Worm (Caenorhabditis elegans) whole organism, L2 larva: Measurements from ENCODE around the gene C49C8.5.

ENCODE experiments used
- C34F6.9 ChIP-seq: fragments of 150-350 bp; optimal IDR thresholded peaks from 2 replicates; lab custom pipeline; 2014; ENCODE audit warnings: missing biosample characterization, missing genetic modification characterization
- F13H6.1 ChIP-seq: sonication (generic microtip); optimal IDR thresholded peaks from 2 replicates; lab custom pipeline; 2016; ENCODE audit warnings: missing genetic modification characterization, missing compliant biosample characterization
- R02D3.7 ChIP-seq: fragments of 150-350 bp; optimal IDR thresholded peaks from 2 replicates; lab custom pipeline; 2014; ENCODE audit warnings: missing biosample characterization, missing genetic modification characterization
- Y55F3AM.14 ChIP-seq: fragments of 200-800 bp; sonication (Bioruptor generic); optimal IDR thresholded peaks from 2 replicates; lab custom pipeline; 2018; ENCODE audit warnings: mild to moderate bottlenecking, missing genetic modification characterization, missing compliant biosample characterization
- ZK546.5 ChIP-seq: sonication (generic microtip); optimal IDR thresholded peaks from 2 replicates; lab custom pipeline; 2017; ENCODE audit warnings: missing biosample characterization, missing genetic modification characterization
- alr-1 ChIP-seq: fragments of 150-350 bp; optimal IDR thresholded peaks from 2 replicates; lab custom pipeline; 2014; ENCODE audit warnings: missing biosample characterization, missing genetic modification characterization
- aly-2 ChIP-seq: fragments of 150-350 bp; optimal IDR thresholded peaks from 2 replicates; lab custom pipeline; 2014; ENCODE audit warnings: missing biosample characterization, missing genetic modification characterization
- ama-1 ChIP-seq: fragments of 150-350 bp; optimal IDR thresholded peaks from 2 replicates; lab custom pipeline; 2018; ENCODE audit warnings: inconsistent platforms
- blmp-1 ChIP-seq: sonication (generic microtip); optimal IDR thresholded peaks from 2 replicates; lab custom pipeline; 2017; ENCODE audit warnings: missing genetic modification characterization, mild to moderate bottlenecking, missing compliant biosample characterization, antibody characterized with exemption, moderate library complexity; ENCODE audit not compliant: insufficient read depth
- crh-2 ChIP-seq: sonication (generic microtip); optimal IDR thresholded peaks from 2 replicates; lab custom pipeline; 2017; ENCODE audit warnings: missing biosample characterization, missing genetic modification characterization
- dmd-4 ChIP-seq: sonication (generic microtip); optimal IDR thresholded peaks from 2 replicates; lab custom pipeline; 2017; ENCODE audit warnings: missing biosample characterization, missing genetic modification characterization
- egl-27 ChIP-seq: sonication (generic microtip); optimal IDR thresholded peaks from 3 replicates; lab custom pipeline; 2017; ENCODE audit warnings: missing biosample characterization, missing genetic modification reagents, missing genetic modification characterization
- elt-1 ChIP-seq: fragments of 150-350 bp; optimal IDR thresholded peaks from 2 replicates; lab custom pipeline; 2014; ENCODE audit warnings: missing biosample characterization, missing genetic modification characterization
- fos-1 ChIP-seq: fragments of 150-350 bp; optimal IDR thresholded peaks from 2 replicates; lab custom pipeline; 2014; ENCODE audit warnings: missing biosample characterization, missing genetic modification characterization
- gmeb-1 ChIP-seq: fragments of 150-350 bp; optimal IDR thresholded peaks from 2 replicates; lab custom pipeline; 2014; ENCODE audit warnings: missing biosample characterization, missing genetic modification characterization
- lin-11 ChIP-seq: fragments of 150-350 bp; sonication (generic microtip); optimal IDR thresholded peaks from 2 replicates; lab custom pipeline; 2014; ENCODE audit warnings: missing biosample characterization, missing genetic modification characterization, inconsistent platforms, mixed read lengths
- lin-13 ChIP-seq: fragments of 150-350 bp; optimal IDR thresholded peaks from 2 replicates; lab custom pipeline; 2014; ENCODE audit warnings: missing biosample characterization, missing genetic modification reagents, missing genetic modification characterization
- lin-39 ChIP-seq: fragments of 150-350 bp; optimal IDR thresholded peaks from 2 replicates; lab custom pipeline; 2014; ENCODE audit warnings: missing biosample characterization, missing genetic modification reagents, missing genetic modification characterization
- lsy-2 ChIP-seq, 2 experiments: fragments of 150-350 bp in 1 of 2; sonication (generic microtip) in 1 of 2; optimal IDR thresholded peaks; 2 replicates each; lab custom pipeline; 2014 to 2017; ENCODE audit warnings: missing biosample characterization in 2 of 2, missing genetic modification characterization in 2 of 2
- mab-5 ChIP-seq: fragments of 150-350 bp; optimal IDR thresholded peaks from 2 replicates; lab custom pipeline; 2014; ENCODE audit warnings: missing biosample characterization, missing genetic modification characterization
- mbf-1 ChIP-seq: sonication (generic microtip); optimal IDR thresholded peaks from 2 replicates; lab custom pipeline; 2017; ENCODE audit warnings: missing biosample characterization, missing genetic modification characterization
- mdl-1 ChIP-seq, 2 experiments: fragments of 150-350 bp in 1 of 2; sonication (generic microtip) in 1 of 2; optimal IDR thresholded peaks; 2 replicates each; lab custom pipeline; 2017; ENCODE audit warnings: missing biosample characterization in 2 of 2, missing genetic modification characterization in 2 of 2
- nhr-129 ChIP-seq: fragments of 150-350 bp; optimal IDR thresholded peaks from 2 replicates; lab custom pipeline; 2014; ENCODE audit warnings: missing biosample characterization, missing genetic modification characterization
- nhr-21 ChIP-seq: fragments of 150-350 bp; optimal IDR thresholded peaks from 2 replicates; lab custom pipeline; 2014; ENCODE audit warnings: missing biosample characterization, missing genetic modification characterization
- nhr-25 ChIP-seq: fragments of 150-350 bp; sonication (generic microtip); optimal IDR thresholded peaks from 3 replicates; lab custom pipeline; 2014; ENCODE audit warnings: missing biosample characterization, missing genetic modification characterization
- nhr-6 ChIP-seq: fragments of 150-350 bp; optimal IDR thresholded peaks from 2 replicates; lab custom pipeline; 2014; ENCODE audit warnings: missing biosample characterization, missing genetic modification characterization
- nhr-77 ChIP-seq: fragments of 150-350 bp; optimal IDR thresholded peaks from 2 replicates; lab custom pipeline; 2014; ENCODE audit warnings: missing biosample characterization, missing genetic modification characterization
- peb-1 ChIP-seq: fragments of 150-350 bp; optimal IDR thresholded peaks from 2 replicates; lab custom pipeline; 2014; ENCODE audit warnings: missing biosample characterization, missing genetic modification characterization
- sem-4 ChIP-seq: fragments of 150-350 bp; optimal IDR thresholded peaks from 2 replicates; lab custom pipeline; 2014; ENCODE audit warnings: missing biosample characterization, missing genetic modification reagents, missing genetic modification characterization
- sma-3 ChIP-seq: sonication (generic microtip); optimal IDR thresholded peaks from 2 replicates; lab custom pipeline; 2016; ENCODE audit warnings: missing genetic modification reagents, missing genetic modification characterization, missing compliant biosample characterization
- sma-9 ChIP-seq, 2 experiments: fragments of 150-350 bp in 1 of 2; sonication (generic microtip) in 1 of 2; optimal IDR thresholded peaks; 2 replicates each; lab custom pipeline; 2014 to 2016; ENCODE audit warnings: missing genetic modification characterization in 2 of 2, mild to moderate bottlenecking in 1 of 2, missing biosample characterization in 1 of 2, missing compliant biosample characterization in 1 of 2, missing genetic modification reagents in 1 of 2, moderate library complexity in 1 of 2
- snpc-4 ChIP-seq: fragments of 150-350 bp; optimal IDR thresholded peaks from 2 replicates; lab custom pipeline; 2014; ENCODE audit warnings: missing biosample characterization, missing genetic modification characterization
- unc-39 ChIP-seq: fragments of 150-350 bp; optimal IDR thresholded peaks from 2 replicates; lab custom pipeline; 2014; ENCODE audit warnings: missing biosample characterization, missing genetic modification characterization
- unc-55 ChIP-seq: fragments of 150-350 bp; sonication (generic microtip); optimal IDR thresholded peaks from 3 replicates; lab custom pipeline; 2014; ENCODE audit warnings: missing biosample characterization, missing genetic modification reagents, missing genetic modification characterization
- unc-62 ChIP-seq: fragments of 150-350 bp; optimal IDR thresholded peaks from 2 replicates; lab custom pipeline; 2014; ENCODE audit warnings: missing biosample characterization, missing genetic modification reagents, missing genetic modification characterization
- zag-1 ChIP-seq: fragments of 150-350 bp; optimal IDR thresholded peaks from 2 replicates; lab custom pipeline; 2014; ENCODE audit warnings: missing biosample characterization, missing genetic modification characterization
- ztf-11 ChIP-seq: sonication (generic microtip); optimal IDR thresholded peaks from 2 replicates; lab custom pipeline; 2017; ENCODE audit warnings: missing biosample characterization, missing genetic modification characterization
- ztf-4 ChIP-seq: fragments of 150-350 bp; optimal IDR thresholded peaks from 2 replicates; lab custom pipeline; 2014; ENCODE audit warnings: missing biosample characterization, missing genetic modification characterization

C49C8.5 gene

DNA sequence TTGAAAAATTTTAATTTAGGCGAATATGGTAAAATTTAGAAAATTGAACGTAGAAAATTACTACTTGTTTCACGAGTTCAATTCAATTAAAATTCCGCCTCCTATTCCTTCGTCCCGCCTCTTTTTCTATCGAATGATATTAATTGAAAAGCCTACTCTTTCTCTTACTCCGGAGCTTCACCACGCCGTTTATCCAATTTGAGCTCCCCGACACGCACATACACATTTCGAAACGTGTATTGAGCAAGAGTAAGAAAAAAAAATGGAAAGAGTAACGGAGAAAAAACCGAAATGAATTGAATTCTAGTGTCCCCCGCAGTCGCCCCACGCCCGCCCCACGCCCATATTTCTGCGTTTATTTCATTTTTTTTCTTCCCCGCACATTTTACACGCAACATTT lies 27.2 kb downstream of the C49C8.5 start:
- TF ChIP-seq ZK546.5, result no peak
- TF ChIP-seq C34F6.9, result peak; percentile 7

ce11 chrIV:8625730-8626129 lies 27.7 kb downstream of the C49C8.5 start:
- TF ChIP-seq ztf-11 (no peak), sma-3 (GFP tag; lab: Kevin White, UChicago) (no peak), zag-1 (tag; lab: Kevin White, UChicago) (no peak), sma-9 (GFP tag; optimal IDR thresholded peaks at IDR 0.05; lab: Kevin White, UChicago) (no peak), sma-9 (tag; optimal IDR thresholded peaks at IDR 0.05; lab: Kevin White, UChicago) (no peak), ama-1 (lab: Kevin White, UChicago) (no peak), R02D3.7 (tag; lab: Kevin White, UChicago) (no peak), ZK546.5 (no peak), elt-1 (no peak), lin-11 (no peak)

- peak; percentile 81 for TF ChIP-seq sma-9 (GFP tag; optimal IDR thresholded peaks at IDR 0.05; lab: Kevin White, UChicago)
- TF ChIP-seq sma-9 (tag; optimal IDR thresholded peaks at IDR 0.05; lab: Kevin White, UChicago), result no peak
- TF ChIP-seq ztf-11, result no peak
- TF ChIP-seq ZK546.5, result no peak
- no peak for TF ChIP-seq mdl-1 (tag; optimal IDR thresholded peaks at IDR 0.05; lab: Kevin White, UChicago)
- peak; percentile 78 for TF ChIP-seq blmp-1
- peak; percentile 90 for TF ChIP-seq fos-1 (tag; lab: Kevin White, UChicago)
- peak; percentile 33 for TF ChIP-seq egl-27 (tag; lab: Kevin White, UChicago)
- peak; percentile 44 for TF ChIP-seq sem-4 (tag; lab: Kevin White, UChicago)
- TF ChIP-seq unc-55 (GFP tag; lab: Kevin White, UChicago), result peak; percentile 79
- peak; percentile 89 for TF ChIP-seq nhr-129
- TF ChIP-seq F13H6.1, result peak; percentile 71
- TF ChIP-seq aly-2, result no peak
- TF ChIP-seq lsy-2 (tag; optimal IDR thresholded peaks at IDR 0.05; lab: Kevin White, UChicago), result peak in 1 of 2 experiments; percentile 78
- no peak for TF ChIP-seq lin-39
- no peak for TF ChIP-seq nhr-77 (tag; lab: Kevin White, UChicago)
- peak; percentile 26 for TF ChIP-seq sma-3 (GFP tag; lab: Kevin White, UChicago)
- peak; percentile 12 for TF ChIP-seq mab-5 (tag; lab: Kevin White, UChicago)
- no peak for TF ChIP-seq snpc-4 (tag; lab: Kevin White, UChicago)
- TF ChIP-seq C34F6.9, result peak; percentile 90
- peak; percentile 60 for TF ChIP-seq nhr-21 (tag; lab: Kevin White, UChicago)
- TF ChIP-seq lin-13 (GFP tag; lab: Kevin White, UChicago), result peak; percentile 57
- peak; percentile 74 for TF ChIP-seq nhr-25 (tag; lab: Kevin White, UChicago)
- TF ChIP-seq ztf-4 (tag; lab: Kevin White, UChicago), result no peak
- no peak for TF ChIP-seq mbf-1 (tag; lab: Kevin White, UChicago)
- TF ChIP-seq peb-1 (tag; lab: Kevin White, UChicago), result no peak
- no peak for TF ChIP-seq unc-39
- no peak for TF ChIP-seq dmd-4
- peak; percentile 15 for TF ChIP-seq gmeb-1 (tag; lab: Kevin White, UChicago)
- peak; percentile 84 for TF ChIP-seq crh-2 (tag; lab: Kevin White, UChicago)
- no peak for TF ChIP-seq ama-1 (lab: Kevin White, UChicago)
- no peak for TF ChIP-seq unc-62 (GFP tag; lab: Kevin White, UChicago)
- TF ChIP-seq nhr-6 (tag; lab: Kevin White, UChicago), result peak; percentile 65
- no peak for TF ChIP-seq alr-1
These were observed 33.2 kb downstream of the C49C8.5 start, which contains the start of gene lin-49 for ce11 chrIV:8620102-8620733. lin-49 (plus strand) TSS chrIV:8620683.

DNA sequence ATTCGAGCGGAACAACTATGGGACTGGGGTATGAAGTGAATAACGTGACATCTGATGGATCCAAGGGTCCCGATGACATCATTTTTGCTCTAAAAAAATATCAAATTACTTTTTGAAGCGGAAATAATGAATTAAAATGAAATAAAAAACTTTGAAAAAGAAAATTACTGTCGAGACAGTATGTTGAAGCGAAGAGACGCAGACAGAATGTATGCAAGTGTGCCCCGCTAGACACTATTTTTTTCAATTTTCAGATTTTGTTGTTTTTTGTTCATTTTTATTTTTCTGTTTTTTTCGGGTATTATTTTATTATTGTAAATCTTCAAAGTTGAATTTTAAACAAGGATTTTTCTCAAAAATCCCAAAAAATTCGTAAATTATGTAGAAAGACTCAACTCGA lies 34.8 kb downstream of the C49C8.5 start, which contains the start of gene F42A9.8:
Gene F42A9.8, minus strand, starts transcription at position 88 of the 400 bp plus-strand sequence.
- TF ChIP-seq snpc-4 (tag; lab: Kevin White, UChicago) (no peak), unc-62 (GFP tag; lab: Kevin White, UChicago) (no peak), unc-55 (GFP tag; lab: Kevin White, UChicago) (peak; percentile 46), ztf-11 (no peak), Y55F3AM.14 (GFP tag; lab: Kevin White, UChicago) (no peak), ztf-4 (tag; lab: Kevin White, UChicago) (no peak), C34F6.9 (peak; percentile 51), lsy-2 (tag; optimal IDR thresholded peaks at IDR 0.05; lab: Kevin White, UChicago) (peak in 1 of 2 experiments; percentile 35), sma-9 (GFP tag; optimal IDR thresholded peaks at IDR 0.05; lab: Kevin White, UChicago) (no peak), sma-9 (tag; optimal IDR thresholded peaks at IDR 0.05; lab: Kevin White, UChicago) (no peak)
